Worm (Caenorhabditis elegans): ENCODE results near the gene uvs-1.

uvs-1 gene

ce11 chrV:7808444-7808843 lies 4.4 kb upstream of the uvs-1 start:
- no peak for TF ChIP-seq nhr-120 (GFP tag; IDR thresholded peaks at IDR 0.05)
- 0 out of 2 replicates have a peak, but pooled peaks have one; percentile 15 for TF ChIP-seq madf-6 (GFP tag; IDR thresholded peaks at IDR 0.05)

- no peak for TF ChIP-seq F55B11.4 (tag; optimal IDR thresholded peaks at IDR 0.05; ENCODE audit: borderline replicate concordance, insufficient read depth)
- no peak for TF ChIP-seq mxl-1 (tag; optimal IDR thresholded peaks at IDR 0.05)
- no peak for TF ChIP-seq xnd-1 (tag; optimal IDR thresholded peaks at IDR 0.05)
- no peak for TF ChIP-seq pha-4 (tag; optimal IDR thresholded peaks at IDR 0.05)
- TF ChIP-seq ccch-3 (GFP tag; optimal IDR thresholded peaks at IDR 0.05): no peak
- TF ChIP-seq ztf-28 (GFP tag; IDR thresholded peaks at IDR 0.05): no peak
- no peak for TF ChIP-seq F39B2.1 (GFP tag; IDR thresholded peaks at IDR 0.05)
- TF ChIP-seq lin-26 (GFP tag; IDR thresholded peaks at IDR 0.05): no peak
- no peak for TF ChIP-seq unc-62 (GFP tag; optimal IDR thresholded peaks at IDR 0.05)
- no peak for TF ChIP-seq mes-4 (tag; optimal IDR thresholded peaks at IDR 0.05)
- TF ChIP-seq hrde-1 (tag; optimal IDR thresholded peaks at IDR 0.05; ENCODE audit: borderline replicate concordance): no peak
- TF ChIP-seq hmg-20 (GFP tag; IDR thresholded peaks at IDR 0.05): no peak
- TF ChIP-seq ztf-6 (GFP tag; IDR thresholded peaks at IDR 0.05): no peak
- no peak for TF ChIP-seq somi-1 (GFP tag; optimal IDR thresholded peaks at IDR 0.05)
- TF ChIP-seq cebp-2 (GFP tag; IDR thresholded peaks at IDR 0.05): no peak
- TF ChIP-seq madf-6 (GFP tag; IDR thresholded peaks at IDR 0.05): no peak
- no peak for TF ChIP-seq fkh-3 (tag; optimal IDR thresholded peaks at IDR 0.05)
- no peak for TF ChIP-seq let-526 (GFP tag; IDR thresholded peaks at IDR 0.05)
- no peak for TF ChIP-seq zfh-2 (GFP tag; conservative IDR thresholded peaks at IDR 0.05)
These were observed 2.6 kb upstream of the uvs-1 start for ce11 chrV:7806629-7807028.

- no peak for TF ChIP-seq cebp-1 (GFP tag; IDR thresholded peaks at IDR 0.05)
- peak; percentile 47 for TF ChIP-seq cebp-1 (tag; optimal IDR thresholded peaks at IDR 0.05)
- 0 out of 2 replicates have a peak, but pooled peaks have one; percentile 33 for TF ChIP-seq F37B4.10 (GFP tag; IDR thresholded peaks at IDR 0.05)
- TF ChIP-seq T26A5.8 (tag; optimal IDR thresholded peaks at IDR 0.05): no peak
These were observed 774 bp upstream of the uvs-1 start, which contains the start of gene xpo-1 for ce11 chrV:7804801-7805163. xpo-1 (plus strand) TSS chrV:7805064.

- TF ChIP-seq lin-40 (tag; optimal IDR thresholded peaks at IDR 0.05): no peak
- no peak for TF ChIP-seq die-1 (tag; optimal IDR thresholded peaks at IDR 0.05)
- TF ChIP-seq tlf-1 (GFP tag; optimal IDR thresholded peaks at IDR 0.05): no peak
- TF ChIP-seq F37B4.10 (GFP tag; IDR thresholded peaks at IDR 0.05): no peak
- TF ChIP-seq lsl-1 (GFP tag; optimal IDR thresholded peaks at IDR 0.05): peak; percentile 71
- peak; percentile 80 for TF ChIP-seq F33H1.4 (GFP tag; IDR thresholded peaks at IDR 0.05)
- no peak for TF ChIP-seq ztf-25 (GFP tag; IDR thresholded peaks at IDR 0.05)
- no peak for TF ChIP-seq F57C9.4 (tag; optimal IDR thresholded peaks at IDR 0.05)
- TF ChIP-seq ekl-4 (GFP tag; IDR thresholded peaks at IDR 0.05): no peak
- no peak for TF ChIP-seq Y56A3A.18 (GFP tag; IDR thresholded peaks at IDR 0.05)
- no peak for TF ChIP-seq lin-35 (GFP tag; optimal IDR thresholded peaks at IDR 0.05)
- TF ChIP-seq xnd-1 (tag; optimal IDR thresholded peaks at IDR 0.05): no peak
These were observed 445 bp downstream of the uvs-1 start for ce11 chrV:7803563-7803962.

ce11 chrV:7798079-7798478 lies 5.9 kb downstream of the uvs-1 start, which contains the start of gene ZK742.7:
ZK742.7 (plus strand) TSS chrV:7798379.
- no peak for TF ChIP-seq egrh-3 (GFP tag; IDR thresholded peaks at IDR 0.05)
- no peak for TF ChIP-seq C17E4.6 (GFP tag; IDR thresholded peaks at IDR 0.05)
- TF ChIP-seq lin-35 (GFP tag; optimal IDR thresholded peaks at IDR 0.05): no peak
- no peak for TF ChIP-seq chd-7 (tag; optimal IDR thresholded peaks at IDR 0.05)
- TF ChIP-seq him-1 (tag; optimal IDR thresholded peaks at IDR 0.05): no peak
- TF ChIP-seq lin-54 (GFP tag; optimal IDR thresholded peaks at IDR 0.05): no peak
- TF ChIP-seq C06A6.2 (GFP tag; conservative IDR thresholded peaks at IDR 0.05): no peak
- no peak for TF ChIP-seq ekl-4 (GFP tag; IDR thresholded peaks at IDR 0.05)
- TF ChIP-seq ceh-58 (GFP tag; IDR thresholded peaks at IDR 0.05): no peak
- TF ChIP-seq lsl-1 (GFP tag; optimal IDR thresholded peaks at IDR 0.05): no peak
- no peak for TF ChIP-seq F39B2.1 (GFP tag; IDR thresholded peaks at IDR 0.05)
- no peak for TF ChIP-seq snpc-3.4 (tag; optimal IDR thresholded peaks at IDR 0.05)
- TF ChIP-seq rpc-1 (optimal IDR thresholded peaks at IDR 0.05): no peak
- TF ChIP-seq rpc-1 (tag; optimal IDR thresholded peaks at IDR 0.05): no peak
- TF ChIP-seq ztf-25 (GFP tag; IDR thresholded peaks at IDR 0.05): no peak
- no peak for TF ChIP-seq cebp-2 (GFP tag; IDR thresholded peaks at IDR 0.05)
- TF ChIP-seq sdz-38 (tag; optimal IDR thresholded peaks at IDR 0.05): no peak
